Worm (Caenorhabditis elegans) whole organism, L3 larva: ENCODE results near the gene F20D1.3.
"Not testable (repeated sequence)": the region's sequence is repeated elsewhere in the genome, so short reads cannot be mapped to it uniquely, and the experiment has no call there.

Source experiments
- R02D3.7 ChIP-seq: fragments of 150-350 bp; optimal IDR thresholded peaks from 2 replicates; lab custom pipeline; 2014; ENCODE audit warnings: missing biosample characterization, missing genetic modification characterization
- aly-2 ChIP-seq: fragments of 150-350 bp; optimal IDR thresholded peaks from 2 replicates; lab custom pipeline; 2014; ENCODE audit warnings: missing biosample characterization, missing genetic modification characterization
- ama-1 ChIP-seq: fragments of 150-350 bp; optimal IDR thresholded peaks from 2 replicates; lab custom pipeline; 2018
- ceh-16 ChIP-seq: sonication (generic microtip); optimal IDR thresholded peaks from 2 replicates; lab custom pipeline; 2017; ENCODE audit warnings: missing biosample characterization, missing genetic modification characterization
- ceh-28 ChIP-seq: fragments of 150-350 bp; optimal IDR thresholded peaks from 2 replicates; lab custom pipeline; 2014; ENCODE audit warnings: missing biosample characterization, missing genetic modification reagents, missing genetic modification characterization
- ceh-82 ChIP-seq: fragments of 150-350 bp; optimal IDR thresholded peaks from 2 replicates; lab custom pipeline; 2014; ENCODE audit warnings: missing biosample characterization, missing genetic modification characterization
- ceh-9 ChIP-seq: sonication (generic microtip); optimal IDR thresholded peaks from 2 replicates; lab custom pipeline; 2018; ENCODE audit warnings: missing biosample characterization, missing genetic modification characterization
- daf-12 ChIP-seq: fragments of 150-350 bp; optimal IDR thresholded peaks from 2 replicates; lab custom pipeline; 2014; ENCODE audit warnings: missing biosample characterization, missing genetic modification reagents, missing genetic modification characterization
- egl-27 ChIP-seq: sonication (generic microtip); optimal IDR thresholded peaks from 4 replicates; lab custom pipeline; 2017; ENCODE audit warnings: missing biosample characterization, missing genetic modification reagents, missing genetic modification characterization
- egl-5 ChIP-seq: fragments of 150-350 bp; optimal IDR thresholded peaks from 2 replicates; lab custom pipeline; 2017; ENCODE audit warnings: missing biosample characterization, missing genetic modification reagents, missing genetic modification characterization, inconsistent platforms
- elt-1 ChIP-seq: fragments of 150-350 bp; optimal IDR thresholded peaks from 2 replicates; lab custom pipeline; 2014; ENCODE audit warnings: missing biosample characterization, missing genetic modification characterization
- elt-2 ChIP-seq: sonication (generic microtip); optimal IDR thresholded peaks from 2 replicates; lab custom pipeline; 2016; ENCODE audit warnings: missing genetic modification reagents, mild to moderate bottlenecking, missing genetic modification characterization, missing compliant biosample characterization
- elt-3 ChIP-seq, 3 experiments: fragments of 150-350 bp in 1 of 3; sonication (generic microtip) in 2 of 3; optimal IDR thresholded peaks; 2 replicates in 2 of 3; 4 replicates in 1 of 3; lab custom pipeline; 2014 to 2017; ENCODE audit warnings: missing biosample characterization in 3 of 3, missing genetic modification characterization in 3 of 3
- fkh-10 ChIP-seq: sonication (generic microtip); optimal IDR thresholded peaks from 2 replicates; lab custom pipeline; 2017; ENCODE audit warnings: missing biosample characterization, missing genetic modification reagents, missing genetic modification characterization
- hmg-11 ChIP-seq: sonication (generic microtip); optimal IDR thresholded peaks from 2 replicates; lab custom pipeline; 2016; ENCODE audit warnings: missing genetic modification characterization, missing compliant biosample characterization
- lin-15B ChIP-seq: fragments of 150-350 bp; optimal IDR thresholded peaks from 2 replicates; lab custom pipeline; 2014; ENCODE audit warnings: missing biosample characterization, missing genetic modification characterization
- lin-39 ChIP-seq: fragments of 150-350 bp; optimal IDR thresholded peaks from 2 replicates; lab custom pipeline; 2018; ENCODE audit warnings: missing biosample characterization, missing genetic modification reagents, missing genetic modification characterization
- mdl-1 ChIP-seq: fragments of 150-350 bp; optimal IDR thresholded peaks from 2 replicates; lab custom pipeline; 2014; ENCODE audit warnings: missing biosample characterization, missing genetic modification characterization
- mml-1 ChIP-seq: fragments of 150-350 bp; sonication (generic microtip); optimal IDR thresholded peaks from 3 replicates; lab custom pipeline; 2014; ENCODE audit warnings: missing biosample characterization, missing genetic modification characterization
- nfya-1 ChIP-seq: sonication (generic microtip); optimal IDR thresholded peaks from 2 replicates; lab custom pipeline; 2017; ENCODE audit warnings: missing genetic modification characterization, mild to moderate bottlenecking, missing compliant biosample characterization, antibody characterized with exemption, moderate library complexity; ENCODE audit not compliant: insufficient read depth
- nhr-11 ChIP-seq: fragments of 150-350 bp; optimal IDR thresholded peaks from 2 replicates; lab custom pipeline; 2014; ENCODE audit warnings: missing biosample characterization, missing genetic modification characterization
- nhr-12 ChIP-seq: fragments of 150-350 bp; optimal IDR thresholded peaks from 2 replicates; lab custom pipeline; 2014; ENCODE audit warnings: missing biosample characterization, missing genetic modification characterization
- nhr-23 ChIP-seq: fragments of 150-350 bp; optimal IDR thresholded peaks from 2 replicates; lab custom pipeline; 2014; ENCODE audit warnings: missing biosample characterization, missing genetic modification reagents, missing genetic modification characterization
- nhr-237 ChIP-seq: fragments of 150-350 bp; optimal IDR thresholded peaks from 2 replicates; lab custom pipeline; 2014; ENCODE audit warnings: missing biosample characterization, missing genetic modification characterization
- nhr-43 ChIP-seq: sonication (generic microtip); optimal IDR thresholded peaks from 2 replicates; lab custom pipeline; 2016; ENCODE audit warnings: mild to moderate bottlenecking, missing genetic modification characterization, missing compliant biosample characterization; ENCODE audit not compliant: poor library complexity, severe bottlenecking
- nhr-67 ChIP-seq: fragments of 150-350 bp; optimal IDR thresholded peaks from 2 replicates; lab custom pipeline; 2014; ENCODE audit warnings: missing biosample characterization, missing genetic modification characterization
- nhr-76 ChIP-seq: fragments of 150-350 bp; sonication (generic microtip); optimal IDR thresholded peaks from 5 replicates; lab custom pipeline; 2014; ENCODE audit warnings: missing biosample characterization, missing genetic modification characterization
- nhr-77 ChIP-seq: fragments of 150-350 bp; optimal IDR thresholded peaks from 2 replicates; lab custom pipeline; 2014; ENCODE audit warnings: missing biosample characterization, missing genetic modification characterization
- pha-4 ChIP-seq: fragments of 150-350 bp; optimal IDR thresholded peaks from 2 replicates; lab custom pipeline; 2014; ENCODE audit warnings: missing biosample characterization, missing genetic modification reagents, missing genetic modification characterization
- pqm-1 ChIP-seq: fragments of 150-350 bp; optimal IDR thresholded peaks from 2 replicates; lab custom pipeline; 2017; ENCODE audit warnings: missing biosample characterization, missing genetic modification characterization, inconsistent platforms
- sea-2 ChIP-seq: fragments of 150-350 bp; sonication (generic microtip); optimal IDR thresholded peaks from 4 replicates; lab custom pipeline; 2014; ENCODE audit warnings: missing biosample characterization, missing genetic modification reagents, missing genetic modification characterization
- snpc-4 ChIP-seq: fragments of 150-350 bp; optimal IDR thresholded peaks from 2 replicates; lab custom pipeline; 2014; ENCODE audit warnings: missing biosample characterization, missing genetic modification characterization
- tbx-2 ChIP-seq: sonication (generic microtip); optimal IDR thresholded peaks from 2 replicates; lab custom pipeline; 2016; ENCODE audit warnings: mild to moderate bottlenecking, missing genetic modification characterization, missing compliant biosample characterization
- unc-62 ChIP-seq: fragments of 150-350 bp; sonication (generic microtip); optimal IDR thresholded peaks from 4 replicates; lab custom pipeline; 2014; ENCODE audit warnings: missing biosample characterization, missing genetic modification reagents, missing genetic modification characterization
- zag-1 ChIP-seq: fragments of 150-350 bp; optimal IDR thresholded peaks from 2 replicates; lab custom pipeline; 2014; ENCODE audit warnings: missing biosample characterization, missing genetic modification characterization
- ztf-4 ChIP-seq: fragments of 150-350 bp; optimal IDR thresholded peaks from 2 replicates; lab custom pipeline; 2014; ENCODE audit warnings: missing biosample characterization, missing genetic modification characterization

Gene F20D1.3

ce11 chrX:14962456-14962855 lies 13.5 kb upstream of the F20D1.3 start, which contains the start of gene rgs-10:
Gene rgs-10 (plus strand): TSS chrX:14962756.
- TF ChIP-seq snpc-4 (no peak), pqm-1 (tag; lab: Kevin White, UChicago) (no peak), nhr-67 (tag; lab: Kevin White, UChicago) (no peak), egl-5 (tag; lab: Kevin White, UChicago) (no peak), fkh-10 (GFP tag; lab: Kevin White, UChicago) (no peak), ceh-9 (tag; lab: Kevin White, UChicago) (no peak), mml-1 (no peak), zag-1 (tag; lab: Kevin White, UChicago) (no peak), nhr-77 (tag; lab: Kevin White, UChicago) (no peak), nhr-11 (tag; lab: Kevin White, UChicago) (no peak), elt-1 (no peak), egl-27 (no peak), ama-1 (no peak), ceh-82 (tag; lab: Kevin White, UChicago) (no peak), ztf-4 (no peak), elt-3 (tag; optimal IDR thresholded peaks at IDR 0.05; lab: Kevin White, UChicago) (no peak), sea-2 (no peak), nhr-23 (no peak), mdl-1 (tag; lab: Kevin White, UChicago) (no peak)
- TF ChIP-seq, all 47 proteins: peak for 0

- no peak for TF ChIP-seq mml-1
- TF ChIP-seq ztf-4, result no peak
- TF ChIP-seq nhr-11 (tag; lab: Kevin White, UChicago), result no peak
- TF ChIP-seq ceh-9 (tag; lab: Kevin White, UChicago), result no peak
Measured at ce11 chrX:14964253-14964652, 11.7 kb upstream of the F20D1.3 start, which contains the start of gene rgs-11. Gene rgs-11 (plus strand): TSS chrX:14964553.

DNA sequence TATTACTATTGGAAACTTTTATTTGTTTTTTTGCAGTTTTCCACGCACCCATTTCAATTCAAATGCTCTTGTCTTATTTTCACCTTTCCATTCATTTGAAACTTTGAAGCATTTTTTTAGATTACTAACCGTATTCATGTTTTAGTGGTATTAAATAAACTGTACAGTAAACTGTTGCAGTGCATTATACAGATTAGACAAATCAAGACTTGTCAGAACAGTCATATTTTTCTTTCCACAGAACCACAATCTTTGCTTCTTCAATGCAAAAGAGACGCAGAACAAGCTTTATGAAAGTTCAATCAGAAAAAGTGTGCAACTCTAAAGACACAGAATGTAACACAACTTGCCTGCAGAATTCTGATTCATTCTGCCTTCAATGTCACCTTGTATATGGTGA lies 10.2 kb upstream of the F20D1.3 start, which contains the start of gene F45B8.5:
Gene F45B8.5 (plus strand): TSS at position 301 of the 400 bp plus-strand sequence.
- TF ChIP-seq aly-2 (tag; lab: Kevin White, UChicago), result no peak
- TF ChIP-seq nfya-1 (tag; lab: Kevin White, UChicago), result no peak
- no peak for TF ChIP-seq ztf-4
- TF ChIP-seq pha-4 (tag; lab: Kevin White, UChicago), result no peak
- TF ChIP-seq nhr-67 (tag; lab: Kevin White, UChicago), result no peak
- TF ChIP-seq egl-27, result no peak
- no peak for TF ChIP-seq pqm-1 (tag; lab: Kevin White, UChicago)
- TF ChIP-seq ama-1, result no peak
- TF ChIP-seq lin-15B, result no peak
- TF ChIP-seq nhr-11 (tag; lab: Kevin White, UChicago), result no peak
- TF ChIP-seq zag-1 (tag; lab: Kevin White, UChicago), result no peak
- no peak for TF ChIP-seq nhr-43 (tag; lab: Kevin White, UChicago)
- TF ChIP-seq nhr-77 (tag; lab: Kevin White, UChicago), result no peak
- no peak for TF ChIP-seq tbx-2
- no peak for TF ChIP-seq daf-12

DNA sequence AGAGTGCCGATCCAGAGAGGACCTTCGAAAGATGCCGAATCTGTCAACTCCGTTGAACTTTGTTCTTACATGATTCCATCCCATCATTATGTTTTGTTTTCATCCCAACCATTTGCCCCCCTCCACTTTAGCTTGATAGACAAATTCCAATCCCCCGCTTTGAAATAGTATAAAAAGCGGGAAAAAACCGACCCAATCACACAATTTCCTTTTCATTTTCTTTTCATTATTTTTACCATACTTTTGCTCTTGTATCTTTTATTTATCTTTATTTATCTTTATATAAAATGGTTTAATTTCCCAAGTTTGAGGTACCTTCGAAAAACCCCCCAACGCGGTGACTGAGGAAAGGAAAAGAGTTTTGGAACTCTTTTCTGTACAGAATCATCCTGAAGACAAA lies 9.4 kb upstream of the F20D1.3 start, which contains the start of gene F20D1.22:
Gene F20D1.22 (plus strand): TSS at position 301 of the 400 bp plus-strand sequence.
- not testable (repeated sequence) for TF ChIP-seq elt-3 (tag; optimal IDR thresholded peaks at IDR 0.05; lab: Kevin White, UChicago); tbx-2; egl-27

DNA sequence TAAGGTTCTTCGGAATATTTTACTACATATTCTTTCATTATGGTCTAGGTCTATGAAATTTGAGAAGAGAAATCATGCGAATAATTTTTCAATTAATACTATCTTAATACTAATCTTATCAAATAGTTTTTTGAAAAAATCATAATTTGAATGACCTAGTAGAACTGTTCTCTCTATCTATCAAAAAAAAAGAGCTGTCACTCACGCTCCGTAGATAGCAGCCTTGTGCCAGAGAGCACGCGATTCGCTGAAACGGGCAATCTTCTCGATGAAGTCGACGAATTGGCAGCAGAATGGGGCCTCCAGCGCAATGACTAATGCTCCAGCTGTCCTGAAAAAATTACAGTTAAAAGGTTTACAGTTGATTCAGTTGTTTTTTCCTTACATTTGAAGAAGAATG lies 6.3 kb upstream of the F20D1.3 start:
- TF ChIP-seq elt-2, result peak; percentile 9
- no peak for TF ChIP-seq nhr-237

DNA sequence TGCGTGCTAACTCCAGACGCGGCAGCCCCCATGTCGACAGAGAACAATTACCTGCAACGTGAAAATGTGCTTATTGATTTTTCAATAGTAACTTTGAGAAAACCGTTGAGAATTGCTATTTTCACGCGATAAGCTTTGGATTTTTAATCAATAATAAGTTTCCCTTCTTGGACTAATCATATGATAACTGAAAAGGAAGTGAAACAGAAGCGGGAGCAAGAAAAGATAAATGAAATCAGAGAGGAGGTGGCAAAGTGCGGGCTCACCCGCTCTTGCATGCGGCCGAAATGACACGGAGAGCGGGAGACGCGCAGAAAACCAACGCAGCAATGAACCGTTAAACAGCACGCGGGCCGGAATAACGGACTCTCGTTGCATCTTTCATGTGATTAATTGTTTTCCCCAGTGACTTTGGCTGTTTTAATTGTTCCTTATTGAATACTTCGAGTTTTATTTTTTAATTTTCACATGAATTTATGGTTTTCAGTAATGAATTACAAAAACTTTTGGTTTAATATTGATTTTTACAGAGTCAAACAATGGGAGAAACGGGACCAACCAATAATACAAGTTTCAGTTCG lies 5.6 kb upstream of the F20D1.3 start, which contains the start of the genes flwr-1 and tbc-1:
Gene flwr-1 (minus strand): TSS at position 51 of the 581 bp plus-strand sequence.
Gene tbc-1 (plus strand): TSS at position 531 of the 581 bp plus-strand sequence.
- no peak for TF ChIP-seq unc-62 (GFP tag; lab: Kevin White, UChicago)
- TF ChIP-seq nhr-43 (tag; lab: Kevin White, UChicago), result no peak
- TF ChIP-seq lin-39 (tag; lab: Kevin White, UChicago), result peak; percentile 76
- TF ChIP-seq tbx-2, result no peak
- TF ChIP-seq nhr-12, result no peak
- no peak for TF ChIP-seq sea-2
- peak; percentile 9 for TF ChIP-seq ceh-28 (tag; lab: Kevin White, UChicago)
- peak; percentile 45 for TF ChIP-seq pha-4 (tag; lab: Kevin White, UChicago)
- peak; percentile 45 for TF ChIP-seq elt-2
- no peak for TF ChIP-seq egl-27
- TF ChIP-seq hmg-11 (tag; lab: Kevin White, UChicago), result peak; percentile 22
- no peak for TF ChIP-seq pqm-1 (tag; lab: Kevin White, UChicago)
- no peak for TF ChIP-seq ceh-16 (tag; lab: Kevin White, UChicago)
- no peak for TF ChIP-seq nhr-77 (tag; lab: Kevin White, UChicago)
- no peak for TF ChIP-seq nhr-67 (tag; lab: Kevin White, UChicago)
- peak; percentile 43 for TF ChIP-seq egl-5 (tag; lab: Kevin White, UChicago)
- peak; percentile 52 for TF ChIP-seq lin-15B
- TF ChIP-seq fkh-10 (GFP tag; lab: Kevin White, UChicago), result no peak
- no peak for TF ChIP-seq R02D3.7 (tag; lab: Kevin White, UChicago)
- no peak for TF ChIP-seq nfya-1 (tag; lab: Kevin White, UChicago)
- TF ChIP-seq snpc-4, result peak; percentile 27
- no peak for TF ChIP-seq nhr-76 (tag; lab: Kevin White, UChicago)
